Worm (Caenorhabditis elegans) whole organism, early embryonic: ENCODE data around the gene nspb-2.

Experiments
- hmbx-1 ChIP-seq: sonication (generic microtip); optimal IDR thresholded peaks from 2 replicates; lab custom pipeline; 2016; ENCODE audit warnings: mild to moderate bottlenecking, missing genetic modification characterization, missing compliant biosample characterization
- pes-1 ChIP-seq: fragments of 200-800 bp; sonication (Bioruptor generic); IDR thresholded peaks from 2 replicates; pipeline ENCODE4 v1.3.6; 2022; ENCODE audit warnings: missing genetic modification reagents, missing genetic modification characterization, missing compliant biosample characterization

DNA sequence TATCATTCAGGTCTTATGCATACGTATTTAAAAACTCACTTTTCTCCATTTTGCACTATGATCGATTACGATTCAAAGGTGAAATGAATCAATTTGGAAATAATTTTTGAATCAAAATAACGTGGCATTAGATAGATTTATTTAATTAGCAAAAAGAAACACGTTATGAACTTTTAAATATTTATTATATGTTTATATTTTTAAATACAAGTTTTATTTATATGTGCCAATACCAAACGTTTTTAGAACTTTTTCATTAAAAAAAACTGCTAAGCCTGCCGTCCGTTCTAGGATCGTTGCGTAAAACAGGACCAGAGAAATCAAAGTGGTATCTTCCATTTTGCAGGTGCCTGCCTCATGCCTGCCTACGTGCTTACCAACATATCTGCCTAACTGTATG lies 5.8 kb downstream of the nspb-2 start, which contains the start of gene F38A5.6:
- TF ChIP-seq hmbx-1 (no peak), pes-1 (GFP tag; lab: Robert Waterston, UW) (no peak)
